Fruit fly (Drosophila melanogaster): ENCODE measurements around the gene CG31674.
A peak's percentile ranks its signal among the peaks of the same experiment; 100 is the strongest.

Gene CG31674

DNA sequence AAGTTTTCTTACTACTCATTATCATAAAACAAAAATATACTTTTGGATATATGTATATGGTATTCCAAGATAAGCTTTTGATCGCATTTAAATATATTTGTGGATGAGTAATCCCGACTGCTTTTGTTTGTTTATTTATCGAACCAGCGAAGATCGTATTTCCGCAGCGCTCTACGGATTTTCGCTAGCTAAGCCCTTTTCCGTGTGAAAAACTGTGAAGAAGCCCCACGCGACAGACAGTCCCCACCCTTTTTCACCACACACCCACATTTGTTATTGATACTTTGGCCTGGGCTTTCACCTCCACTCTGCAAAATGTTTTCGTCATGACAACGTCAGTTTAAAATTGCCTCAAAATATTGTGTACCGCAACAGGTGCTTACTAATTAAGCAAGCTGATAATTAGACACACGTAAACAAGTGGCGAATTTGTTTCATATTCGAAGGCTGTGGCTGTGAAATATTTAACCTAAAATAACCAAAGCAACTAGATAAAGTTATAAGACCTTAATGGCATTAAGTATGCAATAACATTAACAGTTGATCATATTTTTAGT is 38.0 kb upstream of the CG31674 start:
- TF ChIP-seq CG13204 (GFP tag; optimal IDR thresholded peaks at IDR 0.05) (no peak), EcR (GFP tag; optimal IDR thresholded peaks at IDR 0.05) (no peak), D1 (tag; optimal IDR thresholded peaks at IDR 0.05) (no peak)

DNA sequence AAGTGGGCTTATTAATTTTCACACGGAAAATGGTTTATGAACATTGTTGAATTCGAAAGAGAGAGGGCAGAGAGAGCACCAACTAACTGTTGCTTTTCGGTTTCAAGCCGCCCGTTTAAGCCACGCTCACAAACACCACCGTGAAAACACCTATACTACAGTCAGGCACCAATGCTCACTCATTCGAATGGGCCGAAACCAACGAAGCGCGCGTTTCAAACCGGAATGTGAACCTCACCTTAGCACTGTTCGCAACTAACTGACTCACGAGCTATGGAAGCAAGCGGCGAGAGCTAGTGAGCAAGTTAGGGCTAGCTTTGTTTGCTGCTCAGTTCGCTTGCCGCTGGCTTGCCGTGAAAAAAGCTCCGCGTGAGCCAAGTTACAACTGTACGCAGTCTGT is 37.2 kb upstream of the CG31674 start:
- TF ChIP-seq EcR (GFP tag; optimal IDR thresholded peaks at IDR 0.05) = no peak
- TF ChIP-seq CG4496 (GFP tag; IDR thresholded peaks at IDR 0.05) = peak; percentile 56; the same call in 1 of the 3 replicates
- no peak for TF ChIP-seq CG8159 (tag; optimal IDR thresholded peaks at IDR 0.05)
- no peak for TF ChIP-seq CG10348 (GFP tag; IDR thresholded peaks at IDR 0.05)
- TF ChIP-seq Ets98B (GFP tag; IDR thresholded peaks at IDR 0.05) = peak; percentile 56; the same call in 1 of the 2 replicates
- no peak for TF ChIP-seq rn (GFP tag; IDR thresholded peaks at IDR 0.05)
- no peak for TF ChIP-seq fd96Ca (GFP tag; IDR thresholded peaks at IDR 0.05)
- TF ChIP-seq CG14655 (GFP tag; optimal IDR thresholded peaks at IDR 0.05) = no peak
- TF ChIP-seq CG13204 (GFP tag; optimal IDR thresholded peaks at IDR 0.05) = no peak
- TF ChIP-seq CG34367 (tag; optimal IDR thresholded peaks at IDR 0.05) = no peak
- TF ChIP-seq CG12605 (GFP tag; IDR thresholded peaks at IDR 0.05) = peak; percentile 35
- TF ChIP-seq Pif1A (GFP tag; optimal IDR thresholded peaks at IDR 0.05) = peak; percentile 6
- no peak for TF ChIP-seq CG8301 (tag; optimal IDR thresholded peaks at IDR 0.05)
- peak; percentile 36 for TF ChIP-seq Snoo (tag; optimal IDR thresholded peaks at IDR 0.05)

DNA sequence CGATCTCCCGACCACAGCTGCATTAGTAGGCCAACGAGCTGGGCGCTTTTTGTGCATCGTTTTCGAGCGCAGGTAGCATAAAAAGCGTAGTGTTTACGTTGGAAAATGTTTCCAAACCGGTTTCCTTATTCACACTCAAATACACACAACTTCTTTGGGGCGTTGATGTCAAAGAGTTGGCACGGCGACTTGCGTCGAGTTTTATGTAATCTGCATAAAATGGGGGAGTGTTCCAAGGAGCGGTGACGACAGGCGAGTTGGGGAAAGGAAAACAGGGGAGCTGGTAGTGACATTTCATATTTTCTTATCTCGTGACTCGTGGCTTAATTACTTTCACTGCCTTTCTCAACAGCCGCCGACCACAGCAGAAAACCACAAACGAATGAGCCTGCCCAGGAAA is 36.4 kb upstream of the CG31674 start:
- no peak for TF ChIP-seq Pif1A (GFP tag; optimal IDR thresholded peaks at IDR 0.05)
- TF ChIP-seq CG4496 (GFP tag; IDR thresholded peaks at IDR 0.05) = peak; percentile 78

DNA sequence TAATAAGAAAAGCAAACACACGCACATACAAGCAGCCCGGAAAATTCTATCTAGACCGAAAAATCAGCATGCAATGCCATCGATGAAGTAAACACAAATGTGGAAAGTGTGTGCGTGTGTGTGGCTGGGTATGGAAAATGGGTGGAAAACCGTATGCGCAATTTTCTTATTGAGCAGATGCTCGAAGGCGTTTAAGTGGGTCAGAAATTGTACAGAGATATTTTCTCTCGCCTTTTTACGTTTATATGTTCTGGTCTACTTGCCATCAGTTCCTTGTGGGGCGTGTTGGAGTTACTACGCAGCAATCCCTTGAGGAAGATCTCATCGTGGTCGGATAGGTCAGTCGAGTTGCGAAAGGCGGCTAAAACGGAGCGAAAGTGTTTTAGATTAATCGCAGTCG is 35.3 kb upstream of the CG31674 start:
- TF ChIP-seq fd96Ca (GFP tag; IDR thresholded peaks at IDR 0.05) (no peak), D1 (tag; optimal IDR thresholded peaks at IDR 0.05) (no peak), CG15710 (tag; optimal IDR thresholded peaks at IDR 0.05) (no peak), EcR (GFP tag; optimal IDR thresholded peaks at IDR 0.05) (no peak), gl (tag; optimal IDR thresholded peaks at IDR 0.05) (no peak), CG8301 (tag; optimal IDR thresholded peaks at IDR 0.05) (no peak), CG12605 (GFP tag; IDR thresholded peaks at IDR 0.05) (no peak), Ets98B (GFP tag; IDR thresholded peaks at IDR 0.05) (no peak), Snoo (tag; optimal IDR thresholded peaks at IDR 0.05) (no peak), CG32121 (GFP tag; IDR thresholded peaks at IDR 0.05) (no peak), Pif1B (GFP tag; optimal IDR thresholded peaks at IDR 0.05) (no peak)

DNA sequence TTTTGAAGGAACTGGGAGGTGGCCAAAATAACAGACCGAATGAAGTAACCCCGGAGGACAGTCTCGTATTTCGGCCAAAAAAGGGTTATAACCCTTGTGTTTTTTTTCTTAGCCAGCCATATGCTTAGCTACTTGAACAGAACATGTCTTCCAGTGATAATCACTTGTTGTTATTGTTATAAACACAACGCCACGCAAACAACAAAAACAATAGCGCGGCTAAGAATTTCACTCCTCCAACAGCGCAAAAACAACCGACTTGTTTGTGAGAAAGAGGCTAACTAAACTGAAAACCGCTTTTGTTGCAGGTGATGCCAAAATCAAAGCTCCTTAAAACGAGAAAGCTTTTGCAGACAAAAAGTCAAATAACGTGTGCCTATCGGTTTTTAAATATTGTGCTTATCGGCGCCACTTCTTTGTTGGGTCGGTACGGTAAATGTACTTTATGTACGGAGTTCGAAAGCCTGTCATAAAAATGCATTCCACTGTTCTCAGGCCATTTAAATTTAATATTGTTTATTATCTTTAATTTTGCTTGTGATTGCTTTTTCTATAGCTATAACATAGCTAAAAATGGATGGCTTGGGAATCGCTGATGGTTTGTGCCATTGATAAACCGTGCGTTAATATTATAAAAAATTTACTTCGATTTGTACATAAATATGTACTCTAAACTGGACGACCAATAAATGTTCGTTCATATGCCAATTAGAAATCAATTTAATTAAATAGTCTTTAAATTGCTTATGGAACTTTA is 34.1 kb upstream of the CG31674 start, which contains the start of gene vari:
TSS of gene vari (minus strand) at position 285 of the 757 bp plus-strand sequence.
- peak; percentile 4 for TF ChIP-seq EcR (GFP tag; optimal IDR thresholded peaks at IDR 0.05)
- TF ChIP-seq Pif1A (GFP tag; optimal IDR thresholded peaks at IDR 0.05) = no peak
- no peak for TF ChIP-seq CG32121 (GFP tag; IDR thresholded peaks at IDR 0.05)
- no peak for TF ChIP-seq Pif1B (GFP tag; optimal IDR thresholded peaks at IDR 0.05)
- TF ChIP-seq Snoo (tag; optimal IDR thresholded peaks at IDR 0.05) = no peak
- TF ChIP-seq CG10348 (GFP tag; IDR thresholded peaks at IDR 0.05) = no peak
- peak; percentile 20; the same call in 1 of the 2 replicates for TF ChIP-seq Ets98B (GFP tag; IDR thresholded peaks at IDR 0.05)
- TF ChIP-seq CG4496 (GFP tag; IDR thresholded peaks at IDR 0.05) = peak; percentile 0; the same call in 1 of the 3 replicates
- TF ChIP-seq fd96Ca (GFP tag; IDR thresholded peaks at IDR 0.05) = no peak
- TF ChIP-seq CG14655 (GFP tag; optimal IDR thresholded peaks at IDR 0.05) = no peak
- TF ChIP-seq CG9948 (tag; optimal IDR thresholded peaks at IDR 0.05) = no peak

DNA sequence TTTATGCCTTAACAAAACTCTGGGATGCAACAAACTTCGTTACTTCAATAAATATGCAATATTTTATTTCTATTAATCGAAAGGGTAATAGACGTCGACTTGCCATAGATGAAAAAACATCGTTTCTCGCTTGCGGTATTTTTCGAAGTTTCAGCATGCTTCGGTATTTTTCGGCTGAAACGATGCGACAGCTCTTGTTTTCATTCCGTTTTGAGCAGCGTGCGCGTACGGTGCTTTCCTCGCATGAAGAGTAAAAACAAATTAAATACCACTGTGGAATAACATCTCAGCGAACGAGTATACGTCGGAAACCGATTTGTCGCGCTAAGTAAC is 33.6 kb upstream of the CG31674 start, which contains the start of gene CG9328:
TSS of gene CG9328 (plus strand) at position 201 of the 333 bp plus-strand sequence.
- TF ChIP-seq CG12605 (GFP tag; IDR thresholded peaks at IDR 0.05) (peak; percentile 37; the same call in 1 of the 2 replicates), Snoo (tag; optimal IDR thresholded peaks at IDR 0.05) (peak; percentile 54), CG4496 (GFP tag; IDR thresholded peaks at IDR 0.05) (peak; percentile 71; the same call in 1 of the 3 replicates), Pif1A (GFP tag; optimal IDR thresholded peaks at IDR 0.05) (peak; percentile 57), fd96Ca (GFP tag; IDR thresholded peaks at IDR 0.05) (peak; percentile 9; the same call in 1 of the 3 replicates), Pif1B (GFP tag; optimal IDR thresholded peaks at IDR 0.05) (no peak), CG8159 (tag; optimal IDR thresholded peaks at IDR 0.05) (peak; percentile 38), CG13204 (GFP tag; optimal IDR thresholded peaks at IDR 0.05) (no peak), EcR (GFP tag; optimal IDR thresholded peaks at IDR 0.05) (no peak), CG10348 (GFP tag; IDR thresholded peaks at IDR 0.05) (no peak), CG32121 (GFP tag; IDR thresholded peaks at IDR 0.05) (peak; percentile 45; the same call in 1 of the 2 replicates), CG14655 (GFP tag; optimal IDR thresholded peaks at IDR 0.05) (no peak), CG34367 (tag; optimal IDR thresholded peaks at IDR 0.05) (no peak), Ets98B (GFP tag; IDR thresholded peaks at IDR 0.05) (peak; percentile 67), D1 (tag; optimal IDR thresholded peaks at IDR 0.05) (no peak), CG8301 (tag; optimal IDR thresholded peaks at IDR 0.05) (peak; percentile 38), CG9948 (tag; optimal IDR thresholded peaks at IDR 0.05) (peak; percentile 37), gl (tag; optimal IDR thresholded peaks at IDR 0.05) (no peak), CG15710 (tag; optimal IDR thresholded peaks at IDR 0.05) (no peak), CG17806 (tag; optimal IDR thresholded peaks at IDR 0.05) (peak; percentile 49), rn (GFP tag; IDR thresholded peaks at IDR 0.05) (no peak)
